Worm (Caenorhabditis elegans) whole organism, L4 larva: ENCODE results near the gene T02H6.3.

Experiments
- aly-2 ChIP-seq: sonication (generic microtip); optimal IDR thresholded peaks from 2 replicates; lab custom pipeline; 2018; ENCODE audit warnings: missing biosample characterization, missing genetic modification characterization
- ama-1 ChIP-seq: fragments of 150-350 bp; optimal IDR thresholded peaks from 2 replicates; lab custom pipeline; 2014; ENCODE audit warnings: inconsistent platforms, mixed read lengths
- ces-1 ChIP-seq: fragments of 150-350 bp; sonication (generic microtip); optimal IDR thresholded peaks from 4 replicates; lab custom pipeline; 2014; ENCODE audit warnings: missing biosample characterization, missing genetic modification reagents, missing genetic modification characterization
- dpl-1 ChIP-seq: fragments of 150-350 bp; optimal IDR thresholded peaks from 2 replicates; lab custom pipeline; 2014; ENCODE audit warnings: missing biosample characterization, missing genetic modification reagents, missing genetic modification characterization
- fkh-10 ChIP-seq: fragments of 150-350 bp; optimal IDR thresholded peaks from 2 replicates; lab custom pipeline; 2014; ENCODE audit warnings: missing biosample characterization, missing genetic modification reagents, missing genetic modification characterization
- fos-1 ChIP-seq: fragments of 150-350 bp; optimal IDR thresholded peaks from 2 replicates; lab custom pipeline; 2014; ENCODE audit warnings: missing biosample characterization, missing genetic modification characterization
- jun-1 ChIP-seq: fragments of 150-350 bp; optimal IDR thresholded peaks from 2 replicates; lab custom pipeline; 2014; ENCODE audit warnings: missing biosample characterization, missing genetic modification reagents, missing genetic modification characterization
- lsy-2 ChIP-seq, 2 experiments: fragments of 150-350 bp in 1 of 2; sonication (generic microtip) in 1 of 2; optimal IDR thresholded peaks; 2 replicates each; lab custom pipeline; 2014 to 2017; ENCODE audit warnings: missing biosample characterization in 2 of 2, missing genetic modification characterization in 2 of 2
- mdl-1 ChIP-seq, 2 experiments: fragments of 150-350 bp in 1 of 2; sonication (generic microtip) in 1 of 2; optimal IDR thresholded peaks; 2 replicates each; lab custom pipeline; 2014 to 2017; ENCODE audit warnings: missing biosample characterization in 2 of 2, missing genetic modification characterization in 2 of 2
- nhr-11 ChIP-seq: fragments of 150-350 bp; optimal IDR thresholded peaks from 2 replicates; lab custom pipeline; 2014; ENCODE audit warnings: missing biosample characterization, missing genetic modification characterization
- tra-1 ChIP-seq: fragments of 200-800 bp; sonication (Bioruptor generic); IDR thresholded peaks from 2 replicates; pipeline ENCODE4 v1.3.6; 2022; ENCODE audit warnings: missing genetic modification reagents, missing genetic modification characterization, missing compliant biosample characterization
- unc-62 ChIP-seq, 3 experiments: fragments of 150-350 bp in 1 of 3; sonication (generic microtip); optimal IDR thresholded peaks in 2 of 3; peaks in 1 of 3; 1 replicate in 1 of 3; 2 replicates in 2 of 3; lab custom pipeline; 2014 to 2017; ENCODE audit warnings: missing biosample characterization in 3 of 3, missing genetic modification characterization in 3 of 3, missing genetic modification reagents in 3 of 3, missing genotype in 1 of 3
- zip-2 ChIP-seq: fragments of 150-350 bp; optimal IDR thresholded peaks from 2 replicates; lab custom pipeline; 2014; ENCODE audit warnings: missing biosample characterization, missing genetic modification characterization

DNA sequence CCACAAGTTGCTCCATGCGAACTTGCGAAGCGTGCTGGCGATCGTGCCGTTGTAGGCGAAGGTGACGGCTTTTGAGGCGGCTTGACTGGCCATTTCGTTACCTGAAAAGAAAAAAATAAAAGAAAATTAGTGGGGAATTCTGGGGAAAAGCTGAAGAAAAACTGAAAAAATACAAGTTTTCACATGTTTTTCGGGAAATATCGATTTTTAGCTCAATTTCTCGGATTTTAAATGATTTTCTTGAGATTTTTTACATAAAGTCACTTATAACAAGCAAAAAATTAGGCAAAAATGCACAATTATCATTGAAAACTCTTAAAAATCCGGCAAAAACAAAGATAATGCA is 9.3 kb downstream of the T02H6.3 start, which contains the start of gene T02H6.11:
- TF ChIP-seq nhr-11 (tag; lab: Kevin White, UChicago) (no peak), aly-2 (no peak), ces-1 (GFP tag; lab: Kevin White, UChicago) (no peak), unc-62 (GFP tag; optimal IDR thresholded peaks at IDR 0.05 in 1 of 2; lab: Kevin White, UChicago) (no peak), unc-62 (tag; optimal IDR thresholded peaks at IDR 0.05; lab: Kevin White, UChicago) (no peak), zip-2 (no peak), ama-1 (lab: Kevin White, UChicago) (no peak), mdl-1 (tag; optimal IDR thresholded peaks at IDR 0.05; lab: Kevin White, UChicago) (no peak), jun-1 (tag; lab: Kevin White, UChicago) (no peak), lsy-2 (tag; optimal IDR thresholded peaks at IDR 0.05; lab: Kevin White, UChicago) (no peak), fos-1 (no peak), tra-1 (no peak), fkh-10 (GFP tag; lab: Kevin White, UChicago) (no peak), dpl-1 (GFP tag; lab: Kevin White, UChicago) (no peak)
